Fruit fly (Drosophila melanogaster) whole organism, embryonic: ENCODE results near the gene CG13114.
A peak's percentile ranks its signal among the peaks of the same experiment; 100 is the strongest.

Experiments used
- Aef1 ChIP-seq: fragments of 200-800 bp; sonication (Bioruptor generic); IDR thresholded peaks from 3 replicates; pipeline ENCODE4 v1.3.6; 2022; ENCODE audit warnings: missing biosample characterization, missing genetic modification characterization
- Bdp1 ChIP-seq: fragments of 200-800 bp; sonication (Bioruptor generic); optimal IDR thresholded peaks from 3 replicates; lab custom pipeline; 2016; ENCODE audit warnings: missing biosample characterization, missing genetic modification characterization
- BtbVII ChIP-seq: fragments of 200-800 bp; sonication (Bioruptor generic); optimal IDR thresholded peaks from 3 replicates; lab custom pipeline; 2017; ENCODE audit warnings: missing biosample characterization, mild to moderate bottlenecking, missing genetic modification characterization
- Bteb2 ChIP-seq: fragments of 200-800 bp; sonication (Bioruptor generic); optimal IDR thresholded peaks from 2 replicates; lab custom pipeline; 2016; ENCODE audit warnings: missing biosample characterization, missing genetic modification characterization
- C15 ChIP-seq: fragments of 200-800 bp; sonication (Bioruptor generic); IDR thresholded peaks from 3 replicates; pipeline ENCODE4 v1.3.6; 2022; ENCODE audit warnings: missing biosample characterization, missing genetic modification characterization
- CG10462 ChIP-seq: fragments of 200-800 bp; sonication (Bioruptor generic); optimal IDR thresholded peaks from 2 replicates; lab custom pipeline; 2016; ENCODE audit warnings: missing biosample characterization, missing genetic modification characterization
- CG12071 ChIP-seq: fragments of 200-800 bp; sonication (Bioruptor generic); optimal IDR thresholded peaks from 3 replicates; lab custom pipeline; 2018; ENCODE audit warnings: missing biosample characterization, mild to moderate bottlenecking, missing genetic modification characterization
- CG14014 ChIP-seq: fragments of 200-800 bp; sonication (Bioruptor generic); IDR thresholded peaks from 2 replicates; pipeline ENCODE4 v1.3.6; 2022; ENCODE audit warnings: missing biosample characterization, missing genetic modification characterization
- CG14441 ChIP-seq: fragments of 200-800 bp; sonication (Bioruptor generic); IDR thresholded peaks from 2 replicates; pipeline ENCODE4 v1.3.6; 2022; ENCODE audit warnings: missing biosample characterization, missing genetic modification characterization
- CG1529 ChIP-seq: fragments of 200-800 bp; sonication (Bioruptor generic); optimal IDR thresholded peaks from 3 replicates; lab custom pipeline; 2018; ENCODE audit warnings: missing biosample characterization, missing genetic modification characterization
- CG15479 ChIP-seq: fragments of 200-800 bp; sonication (Bioruptor generic); optimal IDR thresholded peaks from 3 replicates; lab custom pipeline; 2019; ENCODE audit warnings: missing biosample characterization, mild to moderate bottlenecking, missing genetic modification characterization, moderate library complexity
- CG17186 ChIP-seq: fragments of 200-800 bp; sonication (Bioruptor generic); optimal IDR thresholded peaks from 3 replicates; lab custom pipeline; 2017; ENCODE audit warnings: missing biosample characterization, missing genetic modification reagents, missing genetic modification characterization
- CG17612 ChIP-seq: fragments of 200-800 bp; sonication (Bioruptor generic); IDR thresholded peaks from 2 replicates; pipeline ENCODE4 v1.3.6; 2022; ENCODE audit warnings: missing biosample characterization, missing genetic modification characterization
- CG18011 ChIP-seq: fragments of 200-800 bp; sonication (Bioruptor generic); optimal IDR thresholded peaks from 2 replicates; lab custom pipeline; 2017; ENCODE audit warnings: missing biosample characterization, missing genetic modification characterization, mild to moderate bottlenecking, moderate library complexity, missing genotype
- CG18262 ChIP-seq: fragments of 200-800 bp; optimal IDR thresholded peaks from 3 replicates; lab custom pipeline; 2019; ENCODE audit warnings: missing biosample characterization, mild to moderate bottlenecking, missing genetic modification characterization, moderate library complexity
- CG4820 ChIP-seq: fragments of 200-800 bp; sonication (Bioruptor generic); optimal IDR thresholded peaks from 3 replicates; lab custom pipeline; 2016; ENCODE audit warnings: missing biosample characterization, missing genetic modification characterization
- CG7372 ChIP-seq: fragments of 200-800 bp; sonication (Bioruptor generic); IDR thresholded peaks from 2 replicates; pipeline ENCODE4 v1.3.6; 2022; ENCODE audit warnings: missing biosample characterization, missing genetic modification characterization
- CG8478 ChIP-seq: fragments of >200 bp; optimal IDR thresholded peaks from 2 replicates; lab custom pipeline; 2018
- CrebB ChIP-seq: fragments of 200-800 bp; sonication (Bioruptor generic); optimal IDR thresholded peaks from 3 replicates; lab custom pipeline; 2018; ENCODE audit warnings: missing biosample characterization, mild to moderate bottlenecking, missing genetic modification characterization
- Dp ChIP-seq: fragments of 200-800 bp; sonication (Bioruptor generic); optimal IDR thresholded peaks from 2 replicates; lab custom pipeline; 2018; ENCODE audit warnings: missing biosample characterization, mild to moderate bottlenecking, missing genetic modification characterization, moderate library complexity
- Hr39 ChIP-seq: fragments of >200 bp; optimal IDR thresholded peaks from 2 replicates; lab custom pipeline; 2017
- Hsf ChIP-seq: fragments of 200-800 bp; sonication (Bioruptor generic); optimal IDR thresholded peaks from 3 replicates; lab custom pipeline; 2016; ENCODE audit warnings: missing biosample characterization, missing genetic modification characterization
- Lim3 ChIP-seq: fragments of 200-800 bp; sonication (Bioruptor generic); IDR thresholded peaks from 2 replicates; pipeline ENCODE4 v1.3.6; 2022; ENCODE audit warnings: missing biosample characterization, missing genetic modification characterization
- MTF-1 ChIP-seq: fragments of 200-800 bp; sonication (Bioruptor generic); optimal IDR thresholded peaks from 2 replicates; lab custom pipeline; 2018; ENCODE audit warnings: missing biosample characterization, mild to moderate bottlenecking, missing genetic modification characterization, borderline replicate concordance
- Max ChIP-seq: fragments of 200-800 bp; sonication (Bioruptor generic); optimal IDR thresholded peaks from 2 replicates; lab custom pipeline; 2016; ENCODE audit warnings: missing biosample characterization, mild to moderate bottlenecking, missing genetic modification characterization
- Med ChIP-seq: fragments of 200-800 bp; sonication (Bioruptor generic); peaks from one replicate; lab custom pipeline; 2016; ENCODE audit warnings: missing biosample characterization, missing genetic modification characterization, mild to moderate bottlenecking, inconsistent platforms, moderate library complexity
- Neu2 ChIP-seq: fragments of 200-800 bp; sonication (Bioruptor generic); optimal IDR thresholded peaks from 3 replicates; lab custom pipeline; 2016; ENCODE audit warnings: missing biosample characterization, missing genetic modification characterization, borderline replicate concordance
- Nf-YC ChIP-seq: fragments of 200-800 bp; optimal IDR thresholded peaks from 3 replicates; lab custom pipeline; 2019; ENCODE audit warnings: missing biosample characterization, mild to moderate bottlenecking, missing genetic modification characterization, moderate library complexity
- Ptx1 ChIP-seq: fragments of 200-800 bp; sonication (Bioruptor generic); IDR thresholded peaks from 2 replicates; pipeline ENCODE4 v1.3.6; 2022; ENCODE audit warnings: missing biosample characterization, missing genetic modification characterization
- YL-1 ChIP-seq: fragments of 200-800 bp; sonication (Bioruptor generic); optimal IDR thresholded peaks from 3 replicates; lab custom pipeline; 2017; ENCODE audit warnings: missing biosample characterization, mild to moderate bottlenecking, missing genetic modification characterization
- ab ChIP-seq: fragments of 200-800 bp; sonication (Bioruptor generic); optimal IDR thresholded peaks from 2 replicates; lab custom pipeline; 2016; ENCODE audit warnings: missing biosample characterization, missing genetic modification characterization
- amos ChIP-seq: fragments of 200-800 bp; sonication (Bioruptor generic); IDR thresholded peaks from 2 replicates; pipeline ENCODE4 v1.3.6; 2022; ENCODE audit warnings: missing biosample characterization, missing genetic modification characterization; ENCODE audit not compliant: partially characterized antibody
- aop ChIP-seq: fragments of 200-800 bp; sonication (Bioruptor generic); IDR thresholded peaks from 2 replicates; pipeline ENCODE4 v1.3.6; 2022; ENCODE audit warnings: missing biosample characterization, missing genetic modification characterization
- chn ChIP-seq: fragments of 200-800 bp; sonication (Bioruptor generic); optimal IDR thresholded peaks from 2 replicates; lab custom pipeline; 2016; ENCODE audit warnings: missing biosample characterization, missing genetic modification characterization
- crp ChIP-seq, 2 experiments: fragments of 200-800 bp; sonication (Bioruptor generic); optimal IDR thresholded peaks; 2 replicates in 1 of 2; 3 replicates in 1 of 2; lab custom pipeline; 2017; ENCODE audit warnings: missing biosample characterization in 2 of 2, missing genetic modification characterization in 2 of 2, mild to moderate bottlenecking in 1 of 2, moderate library complexity in 1 of 2
- ems ChIP-seq: fragments of 200-800 bp; sonication (Bioruptor generic); optimal IDR thresholded peaks from 3 replicates; lab custom pipeline; 2016; ENCODE audit warnings: missing biosample characterization, missing genetic modification characterization
- gce ChIP-seq: fragments of 200-800 bp; sonication (Bioruptor generic); IDR thresholded peaks from 3 replicates; pipeline ENCODE4 v1.3.6; 2022; ENCODE audit warnings: missing biosample characterization, missing genetic modification characterization
- gfzf ChIP-seq: fragments of 200-800 bp; sonication (Bioruptor generic); optimal IDR thresholded peaks from 2 replicates; lab custom pipeline; 2016; ENCODE audit warnings: missing biosample characterization, mild to moderate bottlenecking, missing genetic modification characterization, moderate library complexity
- gro ChIP-seq: fragments of 200-800 bp; sonication (Bioruptor generic); optimal IDR thresholded peaks from 2 replicates; lab custom pipeline; 2016; ENCODE audit warnings: missing biosample characterization, missing genetic modification characterization
- jigr1 ChIP-seq: fragments of 200-800 bp; sonication (Bioruptor generic); IDR thresholded peaks from 3 replicates; pipeline ENCODE4 v1.3.6; 2022; ENCODE audit warnings: missing biosample characterization, missing genetic modification characterization
- klu ChIP-seq: fragments of 200-800 bp; sonication (Bioruptor generic); IDR thresholded peaks from 2 replicates; pipeline ENCODE4 v1.3.6; 2022; ENCODE audit warnings: missing biosample characterization, missing genetic modification characterization
- knrl ChIP-seq: fragments of 200-800 bp; sonication (Bioruptor generic); IDR thresholded peaks from 3 replicates; pipeline ENCODE4 v1.3.6; 2022; ENCODE audit warnings: missing biosample characterization, missing genetic modification characterization; ENCODE audit not compliant: partially characterized antibody
- lola ChIP-seq, 3 experiments: fragments of >200 bp in 2 of 3; fragments of 200-800 bp in 1 of 3; sonication (Bioruptor generic) in 1 of 3; optimal IDR thresholded peaks; 2 replicates each; lab custom pipeline; 2017 to 2019; ENCODE audit warnings: missing biosample characterization in 3 of 3, missing genetic modification characterization in 3 of 3, mild to moderate bottlenecking in 1 of 3, moderate library complexity in 1 of 3
- pfk ChIP-seq: fragments of 200-800 bp; sonication (Bioruptor generic); optimal IDR thresholded peaks from 2 replicates; lab custom pipeline; 2018; ENCODE audit warnings: missing biosample characterization, mild to moderate bottlenecking, missing genetic modification characterization, moderate library complexity
- sc ChIP-seq, 3 experiments: fragments of >200 bp in 2 of 3; fragments of 200-800 bp in 1 of 3; sonication (Bioruptor generic) in 1 of 3; optimal IDR thresholded peaks; 2 replicates in 2 of 3; 3 replicates in 1 of 3; lab custom pipeline; 2017; ENCODE audit warnings: mild to moderate bottlenecking in 1 of 3, missing biosample characterization in 1 of 3, missing genetic modification characterization in 1 of 3, missing genetic modification reagents in 1 of 3
- sens ChIP-seq: fragments of 200-800 bp; sonication (Bioruptor generic); peaks from one replicate; lab custom pipeline; 2016; ENCODE audit warnings: missing biosample characterization, missing genetic modification characterization
- sima ChIP-seq: fragments of 200-800 bp; sonication (Bioruptor generic); optimal IDR thresholded peaks from 2 replicates; lab custom pipeline; 2016; ENCODE audit warnings: missing biosample characterization, missing genetic modification characterization
- sug ChIP-seq: fragments of 200-800 bp; optimal IDR thresholded peaks from 2 replicates; lab custom pipeline; 2019; ENCODE audit warnings: missing biosample characterization, mild to moderate bottlenecking, missing genetic modification characterization, moderate library complexity
- tin ChIP-seq: fragments of 200-800 bp; sonication (Bioruptor generic); optimal IDR thresholded peaks from 3 replicates; lab custom pipeline; 2016; ENCODE audit warnings: missing biosample characterization, missing genetic modification characterization
- twi ChIP-seq: fragments of 200-800 bp; optimal IDR thresholded peaks from 2 replicates; lab custom pipeline; 2019; ENCODE audit warnings: missing biosample characterization, mild to moderate bottlenecking, missing genetic modification characterization, moderate library complexity
- wdn ChIP-seq: fragments of 200-800 bp; sonication (Bioruptor generic); IDR thresholded peaks from 2 replicates; pipeline ENCODE4 v1.3.6; 2022; ENCODE audit warnings: missing biosample characterization, missing genetic modification characterization

Gene CG13114

dm6 chr2L:9525719-9526118, 19.9 kb upstream of the CG13114 start (continued):
- TF ChIP-seq CG1529 (GFP tag; lab: Kevin White, UChicago) (peak; percentile 90), MTF-1 (GFP tag; lab: Kevin White, UChicago) (peak; percentile 96), C15 (GFP tag; lab: Robert Waterston, UW) (peak; percentile 68; the same call in 1 of the 3 replicates), CG12071 (GFP tag; lab: Kevin White, UChicago) (peak; percentile 96), CG18011 (GFP tag; lab: Kevin White, UChicago) (peak; percentile 73), Dp (GFP tag; lab: Kevin White, UChicago) (peak; percentile 6), sug (peak; percentile 80), crp (GFP tag; optimal IDR thresholded peaks at IDR 0.05; lab: Kevin White, UChicago) (peak in 1 of 2 experiments; percentile 17), twi (tag; lab: Kevin White, UChicago) (peak; percentile 81), Ptx1 (peak; percentile 51; the same call in 1 of the 2 replicates), lola (GFP tag; optimal IDR thresholded peaks at IDR 0.05; lab: Kevin White, UChicago) (peak in 1 of 3 experiments; percentile 82), chn (GFP tag; lab: Kevin White, UChicago) (peak; percentile 55), knrl (GFP tag; lab: Robert Waterston, UW) (no peak), Bteb2 (GFP tag; lab: Kevin White, UChicago) (peak; percentile 77), CG8478 (lab: Kevin White, UChicago) (no peak), CG17186 (GFP tag; lab: Kevin White, UChicago) (peak; percentile 77), Aef1 (GFP tag; lab: Robert Waterston, UW) (no peak), Hr39 (lab: Kevin White, UChicago) (no peak), ab (no peak), gro (GFP tag; lab: Kevin White, UChicago) (peak; percentile 88), wdn (GFP tag; lab: Robert Waterston, UW) (peak; percentile 62; the same call in 1 of the 2 replicates), sens (GFP tag; lab: Kevin White, UChicago) (peak; percentile 97), amos (GFP tag; lab: Robert Waterston, UW) (no peak), jigr1 (GFP tag; lab: Robert Waterston, UW) (no peak), Max (GFP tag; lab: Kevin White, UChicago) (peak; percentile 73), sima (GFP tag; lab: Kevin White, UChicago) (peak; percentile 54), tin (GFP tag; lab: Kevin White, UChicago) (peak; percentile 37), CG10462 (peak; percentile 73), gce (peak; percentile 91), Med (GFP tag; lab: Kevin White, UChicago) (peak; percentile 97), klu (GFP tag; lab: Robert Waterston, UW) (no peak), gfzf (GFP tag; lab: Kevin White, UChicago) (peak; percentile 8), CG18262 (tag; lab: Kevin White, UChicago) (peak; percentile 77), Neu2 (GFP tag; lab: Kevin White, UChicago) (no peak), CG4820 (GFP tag; lab: Kevin White, UChicago) (peak; percentile 76), CG17612 (GFP tag; lab: Robert Waterston, UW) (peak; percentile 49; the same call in 1 of the 2 replicates), Lim3 (GFP tag; lab: Robert Waterston, UW) (no peak; the same call in 1 of the 2 replicates), ems (GFP tag; lab: Kevin White, UChicago) (peak; percentile 70), CG7372 (GFP tag; lab: Robert Waterston, UW) (peak; percentile 79), Nf-YC (tag; lab: Kevin White, UChicago) (peak; percentile 63), CrebB (tag; lab: Kevin White, UChicago) (peak; percentile 97), Hsf (peak; percentile 66), YL-1 (peak; percentile 95), pfk (peak; percentile 77), sc (optimal IDR thresholded peaks at IDR 0.05; lab: Kevin White, UChicago) (no peak), sc (GFP tag; optimal IDR thresholded peaks at IDR 0.05; lab: Kevin White, UChicago) (peak; percentile 90), BtbVII (peak; percentile 95), Bdp1 (GFP tag; lab: Kevin White, UChicago) (peak; percentile 85), CG14441 (GFP tag; lab: Robert Waterston, UW) (peak; percentile 71), CG15479 (peak; percentile 50), CG14014 (peak; percentile 89; the same call in 1 of the 2 replicates), aop (GFP tag; lab: Robert Waterston, UW) (0 out of 2 replicates have a peak, but pooled peaks have one; percentile 9)
